Fruit fly (Drosophila melanogaster) whole organism, embryonic: Measurements from ENCODE around the gene Pxd.

Experiments
- CG1024 ChIP-seq: fragments of 200-800 bp; sonication (Bioruptor generic); IDR thresholded peaks from 2 replicates; pipeline ENCODE4 v1.3.6; 2022; ENCODE audit warnings: missing biosample characterization, missing genetic modification characterization
- CG10274 ChIP-seq: fragments of 200-800 bp; sonication (Bioruptor generic); optimal IDR thresholded peaks from 3 replicates; lab custom pipeline; 2017; ENCODE audit warnings: missing biosample characterization, mild to moderate bottlenecking, missing genetic modification characterization
- CG10431 ChIP-seq: fragments of 200-800 bp; sonication (Bioruptor generic); optimal IDR thresholded peaks from 3 replicates; lab custom pipeline; 2018; ENCODE audit warnings: missing biosample characterization, mild to moderate bottlenecking, missing genetic modification characterization
- CG10979 ChIP-seq: fragments of 200-800 bp; sonication (Bioruptor generic); optimal IDR thresholded peaks from 2 replicates; lab custom pipeline; 2018; ENCODE audit warnings: missing biosample characterization, mild to moderate bottlenecking, missing genetic modification characterization, moderate library complexity
- CG11247 ChIP-seq: fragments of 200-800 bp; sonication (Bioruptor generic); IDR thresholded peaks from 2 replicates; pipeline ENCODE4 v1.3.6; 2022; ENCODE audit warnings: missing biosample characterization, missing genetic modification characterization
- CG14667 ChIP-seq: fragments of 200-800 bp; sonication (Bioruptor generic); IDR thresholded peaks from 2 replicates; pipeline ENCODE4 v1.3.6; 2022; ENCODE audit warnings: missing biosample characterization, missing genetic modification characterization
- CG15011 ChIP-seq: fragments of 200-800 bp; sonication (Bioruptor generic); optimal IDR thresholded peaks from 3 replicates; lab custom pipeline; 2018; ENCODE audit warnings: missing biosample characterization, mild to moderate bottlenecking, missing genetic modification characterization
- CG18599 ChIP-seq: fragments of 200-800 bp; sonication (Bioruptor generic); optimal IDR thresholded peaks from 3 replicates; lab custom pipeline; 2017; ENCODE audit warnings: missing biosample characterization, missing genetic modification characterization, mild to moderate bottlenecking, moderate library complexity, missing genetic modification reagents
- CG42726 ChIP-seq: fragments of 200-800 bp; sonication (Bioruptor generic); IDR thresholded peaks from 2 replicates; pipeline ENCODE4 v1.3.6; 2022; ENCODE audit warnings: missing biosample characterization, missing genetic modification characterization; ENCODE audit not compliant: partially characterized antibody
- CG4854 ChIP-seq: fragments of 200-800 bp; sonication (Bioruptor generic); optimal IDR thresholded peaks from 2 replicates; lab custom pipeline; 2016; ENCODE audit warnings: missing biosample characterization, missing genetic modification characterization, inconsistent platforms
- CG6765 ChIP-seq: fragments of 200-800 bp; sonication (Bioruptor generic); optimal IDR thresholded peaks from 3 replicates; lab custom pipeline; 2017; ENCODE audit warnings: missing biosample characterization, mild to moderate bottlenecking, missing genetic modification characterization
- CG7357 ChIP-seq: fragments of 200-800 bp; sonication (Bioruptor generic); IDR thresholded peaks from 3 replicates; pipeline ENCODE4 v1.3.6; 2022; ENCODE audit warnings: missing biosample characterization, missing genetic modification characterization
- CG7963 ChIP-seq: fragments of 200-800 bp; sonication (Bioruptor generic); IDR thresholded peaks from 3 replicates; pipeline ENCODE4 v1.3.6; 2022; ENCODE audit warnings: missing biosample characterization, missing genetic modification characterization; ENCODE audit not compliant: partially characterized antibody
- CG9727 ChIP-seq: fragments of 200-800 bp; sonication (Bioruptor generic); optimal IDR thresholded peaks from 3 replicates; lab custom pipeline; 2017; ENCODE audit warnings: missing biosample characterization, mild to moderate bottlenecking, missing genetic modification characterization
- CTCF ChIP-seq: fragments of 200-800 bp; sonication (Bioruptor generic); optimal IDR thresholded peaks from 2 replicates; lab custom pipeline; 2017; ENCODE audit warnings: missing biosample characterization, mild to moderate bottlenecking, missing genetic modification characterization, moderate library complexity
- Dip3 ChIP-seq: fragments of 200-800 bp; sonication (Bioruptor generic); optimal IDR thresholded peaks from 3 replicates; lab custom pipeline; 2016; ENCODE audit warnings: missing biosample characterization, missing genetic modification characterization
- GATAe ChIP-seq: fragments of 200-800 bp; sonication (Bioruptor generic); conservative IDR thresholded peaks from 2 replicates; pipeline ENCODE4 v1.3.6; 2022; ENCODE audit warnings: missing biosample characterization, missing genetic modification characterization
- HLH54F ChIP-seq: fragments of 200-800 bp; sonication (Bioruptor generic); optimal IDR thresholded peaks from 3 replicates; lab custom pipeline; 2016; ENCODE audit warnings: missing biosample characterization, missing genetic modification characterization
- Lpt ChIP-seq: fragments of >200 bp; optimal IDR thresholded peaks from 2 replicates; lab custom pipeline; 2018; ENCODE audit warnings: missing biosample characterization, missing genetic modification characterization
- MESR4 ChIP-seq: fragments of 200-800 bp; sonication (Bioruptor generic); optimal IDR thresholded peaks from 2 replicates; lab custom pipeline; 2018; ENCODE audit warnings: missing biosample characterization, mild to moderate bottlenecking, missing genetic modification characterization, moderate library complexity
- Oli ChIP-seq: fragments of 200-800 bp; sonication (Bioruptor generic); optimal IDR thresholded peaks from 2 replicates; lab custom pipeline; 2018; ENCODE audit warnings: missing biosample characterization, mild to moderate bottlenecking, missing genetic modification characterization, moderate library complexity
- Pdp1 ChIP-seq, 2 experiments: fragments of 200-800 bp; sonication (Bioruptor generic); optimal IDR thresholded peaks; 3 replicates each; lab custom pipeline; 2016; ENCODE audit warnings: missing biosample characterization in 2 of 2, missing genetic modification characterization in 2 of 2, mild to moderate bottlenecking in 1 of 2, moderate library complexity in 1 of 2
- Sox100B ChIP-seq: fragments of 200-800 bp; sonication (Bioruptor generic); optimal IDR thresholded peaks from 3 replicates; lab custom pipeline; 2018; ENCODE audit warnings: missing biosample characterization, mild to moderate bottlenecking, missing genetic modification characterization
- Spps ChIP-seq: fragments of 200-800 bp; sonication (Bioruptor generic); optimal IDR thresholded peaks from 2 replicates; lab custom pipeline; 2018; ENCODE audit warnings: missing biosample characterization, mild to moderate bottlenecking, missing genetic modification characterization
- Sry-δ ChIP-seq: fragments of 200-800 bp; sonication (Bioruptor generic); optimal IDR thresholded peaks from 2 replicates; lab custom pipeline; 2016; ENCODE audit warnings: missing biosample characterization, missing genetic modification characterization
- Ssrp ChIP-seq: fragments of 200-800 bp; sonication (Bioruptor generic); optimal IDR thresholded peaks from 2 replicates; lab custom pipeline; 2018; ENCODE audit warnings: missing biosample characterization, mild to moderate bottlenecking, missing genetic modification characterization, moderate library complexity
- Taf1 ChIP-seq: fragments of 200-800 bp; sonication (Bioruptor generic); IDR thresholded peaks from 2 replicates; pipeline ENCODE4 v1.3.6; 2022; ENCODE audit warnings: missing biosample characterization, missing genetic modification characterization
- ap ChIP-seq: fragments of 200-800 bp; sonication (Bioruptor generic); IDR thresholded peaks from 2 replicates; pipeline ENCODE4 v1.3.6; 2022; ENCODE audit warnings: missing biosample characterization, missing genetic modification characterization
- ase ChIP-seq: fragments of 200-800 bp; sonication (Bioruptor generic); IDR thresholded peaks from 3 replicates; pipeline ENCODE4 v1.3.6; 2022; ENCODE audit warnings: missing biosample characterization, missing genetic modification characterization
- chif ChIP-seq, 2 experiments: fragments of 200-800 bp; sonication (Bioruptor generic); optimal IDR thresholded peaks; 3 replicates each; lab custom pipeline; 2016; ENCODE audit warnings: missing biosample characterization in 2 of 2, missing genetic modification characterization in 2 of 2
- dm ChIP-seq: fragments of 200-800 bp; sonication (Bioruptor generic); optimal IDR thresholded peaks from 3 replicates; lab custom pipeline; 2016; ENCODE audit warnings: missing biosample characterization, missing genetic modification characterization
- dysf ChIP-seq: fragments of 200-800 bp; sonication (Bioruptor generic); IDR thresholded peaks from 3 replicates; pipeline ENCODE4 v1.3.6; 2022; ENCODE audit warnings: missing biosample characterization, missing genetic modification characterization
- gcm ChIP-seq: fragments of 200-800 bp; sonication (Bioruptor generic); optimal IDR thresholded peaks from 2 replicates; lab custom pipeline; 2019; ENCODE audit warnings: missing biosample characterization, mild to moderate bottlenecking, missing genetic modification characterization, moderate library complexity
- grn ChIP-seq: fragments of 200-800 bp; sonication (Bioruptor generic); optimal IDR thresholded peaks from 3 replicates; lab custom pipeline; 2017; ENCODE audit warnings: missing biosample characterization, missing genetic modification characterization
- hth ChIP-seq: fragments of >200 bp; optimal IDR thresholded peaks from 2 replicates; lab custom pipeline; 2017; ENCODE audit warnings: inconsistent platforms
- inv ChIP-seq: fragments of 200-800 bp; sonication (Bioruptor generic); IDR thresholded peaks from 2 replicates; pipeline ENCODE4 v1.3.6; 2022; ENCODE audit warnings: missing biosample characterization, missing genetic modification characterization; ENCODE audit not compliant: partially characterized antibody
- jumu ChIP-seq: fragments of 200-800 bp; sonication (Bioruptor generic); optimal IDR thresholded peaks from 3 replicates; lab custom pipeline; 2016; ENCODE audit warnings: missing biosample characterization, missing genetic modification characterization
- ken ChIP-seq: fragments of 200-800 bp; sonication (Bioruptor generic); IDR thresholded peaks from 3 replicates; pipeline ENCODE4 v1.3.6; 2022; ENCODE audit warnings: missing biosample characterization, missing genetic modification characterization
- klu ChIP-seq: fragments of 200-800 bp; sonication (Bioruptor generic); IDR thresholded peaks from 2 replicates; pipeline ENCODE4 v1.3.6; 2022; ENCODE audit warnings: missing biosample characterization, missing genetic modification characterization
- lov ChIP-seq, 2 experiments: fragments of 200-800 bp in 1 of 2; fragments of >200 bp in 1 of 2; sonication (Bioruptor generic) in 1 of 2; IDR thresholded peaks in 1 of 2; optimal IDR thresholded peaks in 1 of 2; 2 replicates in 1 of 2; 3 replicates in 1 of 2; pipeline versions ENCODE4 v1.3.6 to Lab custom; 2017 to 2022; ENCODE audit warnings: missing biosample characterization in 1 of 2, missing genetic modification characterization in 1 of 2
- pfk ChIP-seq: fragments of 200-800 bp; sonication (Bioruptor generic); optimal IDR thresholded peaks from 2 replicates; lab custom pipeline; 2018; ENCODE audit warnings: missing biosample characterization, mild to moderate bottlenecking, missing genetic modification characterization, moderate library complexity
- pita ChIP-seq: fragments of 200-800 bp; sonication (Bioruptor generic); optimal IDR thresholded peaks from 2 replicates; lab custom pipeline; 2017; ENCODE audit warnings: missing biosample characterization, mild to moderate bottlenecking, missing genetic modification characterization
- prd ChIP-seq, 3 experiments: fragments of >200 bp in 2 of 3; fragments of 200-800 bp in 1 of 3; sonication (Bioruptor generic) in 1 of 3; optimal IDR thresholded peaks in 2 of 3; IDR thresholded peaks in 1 of 3; 2 replicates in 2 of 3; 3 replicates in 1 of 3; pipeline versions ENCODE4 v1.3.6 to Lab custom; 2017 to 2022; ENCODE audit warnings: missing biosample characterization in 1 of 3, missing genetic modification characterization in 1 of 3
- pros ChIP-seq: fragments of 200-800 bp; sonication (Bioruptor generic); optimal IDR thresholded peaks from 3 replicates; lab custom pipeline; 2019; ENCODE audit warnings: missing biosample characterization, mild to moderate bottlenecking, missing genetic modification characterization, moderate library complexity
- ro ChIP-seq: fragments of 200-800 bp; sonication (Bioruptor generic); IDR thresholded peaks from 2 replicates; pipeline ENCODE4 v1.3.6; 2022; ENCODE audit warnings: missing biosample characterization, missing genetic modification characterization
- sc ChIP-seq, 3 experiments: fragments of >200 bp in 2 of 3; fragments of 200-800 bp in 1 of 3; sonication (Bioruptor generic) in 1 of 3; optimal IDR thresholded peaks; 2 replicates in 2 of 3; 3 replicates in 1 of 3; lab custom pipeline; 2017; ENCODE audit warnings: mild to moderate bottlenecking in 1 of 3, missing biosample characterization in 1 of 3, missing genetic modification characterization in 1 of 3, missing genetic modification reagents in 1 of 3
- sima ChIP-seq: fragments of 200-800 bp; sonication (Bioruptor generic); optimal IDR thresholded peaks from 2 replicates; lab custom pipeline; 2016; ENCODE audit warnings: missing biosample characterization, missing genetic modification characterization
- tio ChIP-seq: fragments of 200-800 bp; sonication (Bioruptor generic); optimal IDR thresholded peaks from 2 replicates; lab custom pipeline; 2017; ENCODE audit warnings: missing biosample characterization, missing genetic modification characterization, inconsistent platforms
- unpg ChIP-seq: fragments of 200-800 bp; sonication (Bioruptor generic); optimal IDR thresholded peaks from 3 replicates; lab custom pipeline; 2018; ENCODE audit warnings: missing biosample characterization, mild to moderate bottlenecking, missing genetic modification characterization, moderate library complexity
- z ChIP-seq: fragments of 200-800 bp; sonication (Bioruptor generic); IDR thresholded peaks from 3 replicates; pipeline ENCODE4 v1.3.6; 2022; ENCODE audit warnings: missing biosample characterization, missing genetic modification characterization
- zen2 ChIP-seq: fragments of 200-800 bp; sonication (Bioruptor generic); IDR thresholded peaks from 3 replicates; pipeline ENCODE4 v1.3.6; 2022; ENCODE audit warnings: missing biosample characterization, missing genetic modification characterization; ENCODE audit not compliant: partially characterized antibody

The Pxd gene

DNA sequence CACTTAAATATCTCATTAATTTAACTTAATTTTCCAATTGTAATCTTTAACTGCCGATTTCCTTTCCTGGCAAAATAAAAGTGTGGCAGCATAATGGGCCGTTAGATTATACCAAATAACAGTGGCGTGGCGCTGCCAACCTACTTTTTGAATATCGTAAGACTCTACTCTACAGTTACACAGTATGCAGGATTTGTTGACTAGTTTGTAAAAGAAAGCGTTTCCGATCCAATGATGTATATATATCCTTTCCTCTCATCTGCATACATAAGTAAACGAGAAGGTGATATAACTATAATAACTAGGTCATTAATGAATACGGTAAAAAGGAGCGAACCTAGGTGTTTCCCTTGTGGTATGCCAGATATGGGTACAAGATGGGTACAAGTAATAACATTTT, 22.6 kb upstream of the Pxd start, which contains the start of gene EMC2B (continued):
- TF ChIP-seq CG11247 (GFP tag; lab: Robert Waterston, UW) (no peak), ase (GFP tag; lab: Robert Waterston, UW) (no peak), pita (GFP tag; lab: Kevin White, UChicago) (no peak), Sox100B (GFP tag; lab: Kevin White, UChicago) (no peak), CG14667 (no peak), tio (GFP tag; lab: Kevin White, UChicago) (no peak), sima (GFP tag; lab: Kevin White, UChicago) (peak; percentile 11), klu (no peak), Oli (tag; lab: Kevin White, UChicago) (peak; percentile 34), HLH54F (GFP tag; lab: Kevin White, UChicago) (peak; percentile 39), CG10979 (no peak), GATAe (GFP tag; lab: Robert Waterston, UW) (no peak), gcm (GFP tag; lab: Kevin White, UChicago) (no peak), Dip3 (peak; percentile 35), Spps (tag; lab: Kevin White, UChicago) (no peak), dysf (no peak), CG42726 (GFP tag; lab: Robert Waterston, UW) (no peak), CG4854 (GFP tag; lab: Kevin White, UChicago) (no peak), jumu (peak; percentile 17), ro (no peak), pros (GFP tag; lab: Kevin White, UChicago) (no peak), dm (GFP tag; lab: Kevin White, UChicago) (peak; percentile 43), Ssrp (tag; lab: Kevin White, UChicago) (no peak), CG6765 (GFP tag; lab: Kevin White, UChicago) (no peak), CG10274 (no peak), CG7963 (GFP tag; lab: Robert Waterston, UW) (no peak), CG1024 (GFP tag; lab: Robert Waterston, UW) (no peak), ap (GFP tag; lab: Robert Waterston, UW) (no peak), MESR4 (GFP tag; lab: Kevin White, UChicago) (peak; percentile 53), Lpt (GFP tag; lab: Kevin White, UChicago) (no peak), CTCF (GFP tag; lab: Kevin White, UChicago) (no peak), CG15011 (GFP tag; lab: Kevin White, UChicago) (no peak), CG18599 (GFP tag; lab: Kevin White, UChicago) (no peak), grn (GFP tag; lab: Kevin White, UChicago) (no peak), Taf1 (no peak), Sry-δ (GFP tag; lab: Kevin White, UChicago) (no peak), sc (optimal IDR thresholded peaks at IDR 0.05; lab: Kevin White, UChicago) (no peak), sc (GFP tag; optimal IDR thresholded peaks at IDR 0.05; lab: Kevin White, UChicago) (no peak), prd (optimal IDR thresholded peaks at IDR 0.05; lab: Kevin White, UChicago) (no peak), prd (GFP tag; IDR thresholded peaks at IDR 0.05; lab: Robert Waterston, UW) (no peak), CG9727 (GFP tag; lab: Kevin White, UChicago) (peak; percentile 16), ken (GFP tag; lab: Robert Waterston, UW) (no peak), chif (GFP tag; optimal IDR thresholded peaks at IDR 0.05; lab: Kevin White, UChicago) (peak; percentile 34 to 39), zen2 (GFP tag; lab: Robert Waterston, UW) (no peak), inv (GFP tag; lab: Robert Waterston, UW) (no peak), pfk (GFP tag; lab: Kevin White, UChicago) (no peak), CG7357 (GFP tag; lab: Robert Waterston, UW) (no peak), Pdp1 (GFP tag; optimal IDR thresholded peaks at IDR 0.05; lab: Kevin White, UChicago) (peak; percentile 49 to 61), unpg (GFP tag; lab: Kevin White, UChicago) (peak; percentile 52), hth (lab: Kevin White, UChicago) (no peak), z (GFP tag; lab: Robert Waterston, UW) (no peak), lov (optimal IDR thresholded peaks at IDR 0.05; lab: Kevin White, UChicago) (no peak), lov (GFP tag; IDR thresholded peaks at IDR 0.05; lab: Robert Waterston, UW) (no peak), CG10431 (no peak)
